Worm (Caenorhabditis elegans) whole organism, mixed stage, embryonic: ENCODE results near the gene fbxa-4.

ENCODE experiments used
- M03D4.4 ChIP-seq: sonication (generic microtip); optimal IDR thresholded peaks from 2 replicates; lab custom pipeline; 2017; ENCODE audit warnings: mild to moderate bottlenecking, missing genetic modification characterization, missing compliant biosample characterization
- bed-3 ChIP-seq: fragments of 200-800 bp; sonication (Bioruptor generic); optimal IDR thresholded peaks from 3 replicates; lab custom pipeline; 2018; ENCODE audit warnings: mild to moderate bottlenecking, missing genetic modification characterization, moderate library complexity, missing compliant biosample characterization
- blmp-1 ChIP-seq: fragments of 150-350 bp; optimal IDR thresholded peaks from 2 replicates; lab custom pipeline; 2014; ENCODE audit warnings: missing biosample characterization, missing genetic modification characterization
- ceh-43 ChIP-seq: fragments of 200-800 bp; sonication (Bioruptor generic); optimal IDR thresholded peaks from 2 replicates; lab custom pipeline; 2018; ENCODE audit warnings: mild to moderate bottlenecking, missing genetic modification characterization, moderate library complexity, missing compliant biosample characterization
- ceh-83 ChIP-seq: fragments of 200-800 bp; sonication (Bioruptor generic); optimal IDR thresholded peaks from 2 replicates; lab custom pipeline; 2018; ENCODE audit warnings: mild to moderate bottlenecking, missing genetic modification characterization, missing compliant biosample characterization
- ces-1 ChIP-seq: fragments of 150-350 bp; optimal IDR thresholded peaks from 2 replicates; lab custom pipeline; 2014; ENCODE audit warnings: missing biosample characterization, missing genetic modification reagents, missing genetic modification characterization
- cnd-1 ChIP-seq: fragments of 200-800 bp; sonication (Bioruptor generic); optimal IDR thresholded peaks from 2 replicates; lab custom pipeline; 2018; ENCODE audit warnings: mild to moderate bottlenecking, missing genetic modification characterization, missing compliant biosample characterization
- drap-1 ChIP-seq: fragments of 200-800 bp; sonication (Bioruptor generic); optimal IDR thresholded peaks from 3 replicates; lab custom pipeline; 2018; ENCODE audit warnings: mild to moderate bottlenecking, missing genetic modification characterization, missing compliant biosample characterization
- elt-1 ChIP-seq: sonication (generic microtip); optimal IDR thresholded peaks from 2 replicates; lab custom pipeline; 2017; ENCODE audit warnings: missing genetic modification characterization, mild to moderate bottlenecking, missing compliant biosample characterization, antibody characterized with exemption, moderate library complexity, borderline replicate concordance; ENCODE audit not compliant: insufficient read depth
- elt-3 ChIP-seq: fragments of 150-350 bp; optimal IDR thresholded peaks from 2 replicates; lab custom pipeline; 2014; ENCODE audit warnings: missing biosample characterization, missing genetic modification characterization
- flh-1 ChIP-seq: fragments of 200-800 bp; sonication (Bioruptor generic); optimal IDR thresholded peaks from 2 replicates; lab custom pipeline; 2018; ENCODE audit warnings: mild to moderate bottlenecking, missing genetic modification characterization, moderate library complexity, missing compliant biosample characterization
- ham-2 ChIP-seq: fragments of 200-800 bp; sonication (Bioruptor generic); optimal IDR thresholded peaks from 2 replicates; lab custom pipeline; 2018; ENCODE audit warnings: mild to moderate bottlenecking, missing genetic modification characterization, missing compliant biosample characterization
- hlh-1 ChIP-seq: fragments of 150-350 bp; optimal IDR thresholded peaks from 2 replicates; lab custom pipeline; 2014; ENCODE audit warnings: missing biosample characterization, missing genetic modification reagents, missing genetic modification characterization
- lin-13 ChIP-seq: fragments of 150-350 bp; optimal IDR thresholded peaks from 2 replicates; lab custom pipeline; 2014; ENCODE audit warnings: missing biosample characterization, missing genetic modification characterization
- lin-32 ChIP-seq: fragments of 200-800 bp; sonication (Bioruptor generic); optimal IDR thresholded peaks from 2 replicates; lab custom pipeline; 2018; ENCODE audit warnings: mild to moderate bottlenecking, missing genetic modification characterization, missing compliant biosample characterization
- lsy-2 ChIP-seq: fragments of 150-350 bp; optimal IDR thresholded peaks from 2 replicates; lab custom pipeline; 2014; ENCODE audit warnings: missing biosample characterization, missing genetic modification characterization
- mab-5 ChIP-seq: fragments of 150-350 bp; optimal IDR thresholded peaks from 2 replicates; lab custom pipeline; 2014; ENCODE audit warnings: missing biosample characterization, missing genetic modification characterization
- mep-1 ChIP-seq: fragments of 150-350 bp; optimal IDR thresholded peaks from 2 replicates; lab custom pipeline; 2017; ENCODE audit warnings: missing biosample characterization, missing genetic modification reagents, missing genetic modification characterization, inconsistent platforms
- mls-2 ChIP-seq: sonication (generic microtip); optimal IDR thresholded peaks from 2 replicates; lab custom pipeline; 2016; ENCODE audit warnings: mild to moderate bottlenecking, missing genetic modification characterization, moderate library complexity, missing compliant biosample characterization
- nhr-12 ChIP-seq: fragments of 150-350 bp; optimal IDR thresholded peaks from 2 replicates; lab custom pipeline; 2014; ENCODE audit warnings: missing biosample characterization, missing genetic modification characterization
- nhr-2 ChIP-seq: fragments of 150-350 bp; optimal IDR thresholded peaks from 2 replicates; lab custom pipeline; 2014; ENCODE audit warnings: missing biosample characterization, missing genetic modification characterization
- nhr-237 ChIP-seq: fragments of 150-350 bp; optimal IDR thresholded peaks from 2 replicates; lab custom pipeline; 2014; ENCODE audit warnings: missing biosample characterization, missing genetic modification characterization
- nhr-76 ChIP-seq: sonication (generic microtip); optimal IDR thresholded peaks from 2 replicates; lab custom pipeline; 2017; ENCODE audit warnings: missing biosample characterization, missing genetic modification characterization
- pha-4 ChIP-seq: fragments of 150-350 bp; optimal IDR thresholded peaks from 2 replicates; lab custom pipeline; 2018; ENCODE audit warnings: missing biosample characterization, missing genetic modification reagents, missing genetic modification characterization
- sem-2 ChIP-seq: fragments of 200-800 bp; sonication (Bioruptor generic); optimal IDR thresholded peaks from 2 replicates; lab custom pipeline; 2018; ENCODE audit warnings: mild to moderate bottlenecking, missing genetic modification characterization, missing compliant biosample characterization
- snpc-4 ChIP-seq: fragments of 150-350 bp; optimal IDR thresholded peaks from 2 replicates; lab custom pipeline; 2014; ENCODE audit warnings: missing biosample characterization, missing genetic modification characterization
- sptf-1 ChIP-seq: sonication (generic microtip); optimal IDR thresholded peaks from 2 replicates; lab custom pipeline; 2017; ENCODE audit warnings: mild to moderate bottlenecking, missing genetic modification characterization, moderate library complexity, missing compliant biosample characterization
- tbx-8 ChIP-seq: fragments of 200-800 bp; sonication (Bioruptor generic); optimal IDR thresholded peaks from 2 replicates; lab custom pipeline; 2018; ENCODE audit warnings: mild to moderate bottlenecking, missing genetic modification characterization, moderate library complexity, missing compliant biosample characterization
- unc-39 ChIP-seq: fragments of 150-350 bp; optimal IDR thresholded peaks from 2 replicates; lab custom pipeline; 2014; ENCODE audit warnings: missing biosample characterization, missing genetic modification characterization
- unc-62 ChIP-seq: fragments of 150-350 bp; optimal IDR thresholded peaks from 2 replicates; lab custom pipeline; 2014; ENCODE audit warnings: missing biosample characterization, missing genetic modification reagents, missing genetic modification characterization
- zip-8 ChIP-seq: fragments of 150-350 bp; optimal IDR thresholded peaks from 2 replicates; lab custom pipeline; 2014; ENCODE audit warnings: missing biosample characterization, missing genetic modification characterization
- ztf-11 ChIP-seq: fragments of 150-350 bp; optimal IDR thresholded peaks from 2 replicates; lab custom pipeline; 2014; ENCODE audit warnings: missing biosample characterization, missing genetic modification characterization

The fbxa-4 gene

ce11 chrII:2415439-2415838, at the start of gene fbxa-4:
TSS of gene fbxa-4 (minus strand) at chrII:2415531.
- no peak for TF ChIP-seq nhr-76
- TF ChIP-seq ceh-83 = no peak

ce11 chrII:2458881-2459280, 43.5 kb upstream of the fbxa-4 start, which contains the start of gene pqn-42:
TSS of gene pqn-42 (minus strand) at chrII:2458981.
- TF ChIP-seq M03D4.4 = no peak
- no peak for TF ChIP-seq pha-4 (tag; lab: Kevin White, UChicago)
- TF ChIP-seq zip-8 (tag; lab: Kevin White, UChicago) = no peak
- no peak for TF ChIP-seq mab-5
- no peak for TF ChIP-seq ztf-11
- TF ChIP-seq tbx-8 = no peak
- TF ChIP-seq ces-1 = no peak
- TF ChIP-seq lin-13 (tag; lab: Kevin White, UChicago) = no peak
- TF ChIP-seq flh-1 = no peak
- no peak for TF ChIP-seq nhr-12 (tag; lab: Kevin White, UChicago)
- TF ChIP-seq blmp-1 = no peak
- no peak for TF ChIP-seq cnd-1 (tag; lab: Kevin White, UChicago)
- TF ChIP-seq lin-32 (GFP tag; lab: Kevin White, UChicago) = no peak
- no peak for TF ChIP-seq sptf-1 (tag; lab: Kevin White, UChicago)
- no peak for TF ChIP-seq mep-1 (tag; lab: Kevin White, UChicago)
- no peak for TF ChIP-seq nhr-237 (tag; lab: Kevin White, UChicago)
- TF ChIP-seq nhr-76 = no peak
- TF ChIP-seq lsy-2 (tag; lab: Kevin White, UChicago) = no peak
- no peak for TF ChIP-seq drap-1 (GFP tag; lab: Kevin White, UChicago)
- no peak for TF ChIP-seq sem-2 (GFP tag; lab: Kevin White, UChicago)

DNA sequence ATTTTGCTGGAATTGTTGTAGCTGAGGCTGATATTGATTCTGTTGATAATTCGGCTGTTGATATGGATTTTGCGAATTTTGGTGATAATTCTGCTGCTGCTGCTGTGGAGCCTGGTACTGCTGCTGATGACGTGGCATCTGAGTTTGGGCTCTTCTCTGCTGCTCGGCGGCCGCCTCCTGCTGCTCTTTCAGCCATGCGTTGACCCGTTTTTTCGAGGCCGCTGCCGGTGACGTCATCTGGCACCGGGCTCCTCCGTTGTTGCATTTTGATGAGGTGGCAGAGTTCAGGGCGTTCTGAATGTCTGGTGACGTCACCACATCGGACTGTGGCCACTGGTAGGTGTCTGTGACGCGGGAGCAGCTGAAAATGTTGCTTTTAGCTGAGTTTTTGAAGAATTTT, 41.6 kb upstream of the fbxa-4 start:
- TF ChIP-seq mab-5 = no peak
- no peak for TF ChIP-seq nhr-237 (tag; lab: Kevin White, UChicago)
- TF ChIP-seq zip-8 (tag; lab: Kevin White, UChicago) = peak; percentile 15
- no peak for TF ChIP-seq nhr-76

DNA sequence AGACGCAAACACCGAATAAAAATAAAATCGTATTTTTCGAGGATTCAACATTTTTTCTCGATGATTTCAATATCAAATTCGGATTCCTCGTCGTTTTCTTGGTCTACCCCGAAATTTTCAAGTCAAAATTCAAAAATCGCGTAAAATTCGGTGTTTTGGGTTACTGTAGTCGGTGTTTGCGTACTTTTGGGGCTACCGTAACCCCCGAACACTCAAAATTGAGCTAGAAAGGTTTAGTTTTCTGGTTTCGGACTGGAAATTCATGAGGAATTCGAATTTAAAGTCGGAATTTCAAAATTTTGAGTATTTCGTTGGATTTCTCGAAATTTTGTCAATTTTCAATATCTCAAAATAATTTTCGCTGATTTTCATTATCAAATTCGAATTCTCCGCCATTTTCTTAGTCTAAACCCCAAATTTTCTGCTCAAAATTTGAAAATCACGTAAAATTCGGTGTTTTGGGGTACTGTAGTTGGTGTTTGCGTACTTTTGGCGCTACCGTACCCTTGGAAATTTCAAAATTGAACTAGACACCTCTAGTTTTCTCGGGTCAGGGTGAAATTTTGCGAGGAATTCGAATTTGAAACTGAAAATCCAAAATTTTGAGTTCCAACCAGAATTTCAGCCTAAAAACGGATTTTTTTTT, 40.7 kb upstream of the fbxa-4 start:
- TF ChIP-seq lin-13 (tag; lab: Kevin White, UChicago) (peak; percentile 55), blmp-1 (no peak), hlh-1 (no peak), lsy-2 (tag; lab: Kevin White, UChicago) (peak; percentile 79)

- no peak for TF ChIP-seq drap-1 (GFP tag; lab: Kevin White, UChicago)
- TF ChIP-seq hlh-1 = no peak
- TF ChIP-seq elt-3 = no peak
- TF ChIP-seq pha-4 (tag; lab: Kevin White, UChicago) = peak; percentile 86
- TF ChIP-seq sem-2 (GFP tag; lab: Kevin White, UChicago) = no peak
- TF ChIP-seq snpc-4 (tag; lab: Kevin White, UChicago) = no peak
- TF ChIP-seq ztf-11 = no peak
- peak; percentile 59 for TF ChIP-seq nhr-2 (tag; lab: Kevin White, UChicago)
- TF ChIP-seq M03D4.4 = no peak
- no peak for TF ChIP-seq tbx-8
- TF ChIP-seq bed-3 (GFP tag; lab: Kevin White, UChicago) = no peak
- TF ChIP-seq sptf-1 (tag; lab: Kevin White, UChicago) = no peak
- TF ChIP-seq mls-2 = no peak
- no peak for TF ChIP-seq unc-39 (tag; lab: Kevin White, UChicago)
- TF ChIP-seq elt-1 (tag; lab: Kevin White, UChicago) = no peak
- TF ChIP-seq ceh-83 = no peak
- peak; percentile 50 for TF ChIP-seq nhr-237 (tag; lab: Kevin White, UChicago)
- TF ChIP-seq nhr-76 = no peak
- no peak for TF ChIP-seq ham-2 (GFP tag; lab: Kevin White, UChicago)
- TF ChIP-seq cnd-1 (tag; lab: Kevin White, UChicago) = no peak
- no peak for TF ChIP-seq ceh-43 (GFP tag; lab: Kevin White, UChicago)
- no peak for TF ChIP-seq unc-62 (GFP tag; lab: Kevin White, UChicago)
These were observed 39.5 kb upstream of the fbxa-4 start for ce11 chrII:2454822-2455221.
